Worm (Caenorhabditis elegans): Measurements from ENCODE around the gene gst-37.

DNA sequence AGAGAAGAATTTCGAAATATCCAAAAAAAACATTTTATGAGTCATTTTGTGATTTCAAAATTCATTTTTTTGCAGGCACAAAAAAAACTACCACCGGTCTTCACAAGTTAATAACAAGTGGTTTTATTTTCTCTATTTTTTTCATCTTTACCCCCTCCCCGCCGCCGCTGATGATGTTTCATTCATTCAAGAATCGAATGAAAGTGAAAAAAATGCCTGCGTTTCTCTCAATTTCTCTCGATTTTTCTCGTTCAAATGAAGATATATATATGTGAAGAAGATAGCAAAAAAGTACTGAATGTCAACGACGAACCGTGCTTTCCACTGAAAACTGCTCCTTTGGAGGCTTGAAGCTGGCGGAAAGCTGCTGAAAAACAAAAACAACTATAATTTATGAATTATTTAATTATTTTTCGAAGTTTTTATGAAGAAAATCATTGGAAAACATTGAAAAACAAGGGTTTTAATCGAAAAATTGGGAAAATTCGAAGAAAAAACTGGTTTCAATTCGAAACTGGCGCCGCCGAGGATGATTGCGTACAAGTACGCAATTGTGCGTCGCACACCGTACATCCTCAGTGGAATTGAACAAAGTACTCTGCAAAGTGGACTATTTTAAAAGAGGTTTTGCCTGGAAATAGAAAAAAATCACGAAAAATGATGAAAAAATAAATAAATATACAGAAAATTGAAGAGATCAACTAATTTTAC is 28.7 kb upstream of the gst-37 start, which contains the start of gene zig-11:
- TF ChIP-seq unc-130 (GFP tag; optimal IDR thresholded peaks at IDR 0.05) (no peak), snpc-3.4 (tag; optimal IDR thresholded peaks at IDR 0.05) (no peak), sea-2 (GFP tag; IDR thresholded peaks at IDR 0.05) (no peak), C17E4.6 (GFP tag; IDR thresholded peaks at IDR 0.05) (no peak), efl-1 (GFP tag; optimal IDR thresholded peaks at IDR 0.05) (peak; percentile 69), snpc-4 (GFP tag; optimal IDR thresholded peaks at IDR 0.05) (no peak), snpc-4 (tag; optimal IDR thresholded peaks at IDR 0.05) (no peak), madf-6 (GFP tag; IDR thresholded peaks at IDR 0.05) (no peak)

All from whole organism, young adult.